Worm (Caenorhabditis elegans): ENCODE measurements around the gene F26F12.8.

F26F12.8 gene

ce11 chrV:5845669-5846189 is 16.6 kb downstream of the F26F12.8 start, which contains the start of gene F26F12.3 (continued):
- TF ChIP-seq nhr-237 (tag; optimal IDR thresholded peaks at IDR 0.05) (no peak), ztf-4 (tag; optimal IDR thresholded peaks at IDR 0.05) (no peak), ceh-16 (tag; optimal IDR thresholded peaks at IDR 0.05) (no peak), jun-1 (tag; optimal IDR thresholded peaks at IDR 0.05) (peak; percentile 3), nhr-12 (tag; optimal IDR thresholded peaks at IDR 0.05) (no peak), nhr-77 (tag; optimal IDR thresholded peaks at IDR 0.05) (no peak), skn-1 (tag; optimal IDR thresholded peaks at IDR 0.05) (peak; percentile 19), mml-1 (tag; optimal IDR thresholded peaks at IDR 0.05) (no peak), snpc-4 (tag; optimal IDR thresholded peaks at IDR 0.05) (peak; percentile 10), ZK546.5 (tag; optimal IDR thresholded peaks at IDR 0.05) (no peak), lsy-12 (tag; optimal IDR thresholded peaks at IDR 0.05) (peak; percentile 30), unc-39 (tag; optimal IDR thresholded peaks at IDR 0.05) (no peak), fkh-2 (tag; optimal IDR thresholded peaks at IDR 0.05) (no peak), daf-12 (tag; optimal IDR thresholded peaks at IDR 0.05) (no peak)

- TF ChIP-seq nhr-23 (tag; optimal IDR thresholded peaks at IDR 0.05) (peak; percentile 11), sea-2 (GFP tag; optimal IDR thresholded peaks at IDR 0.05) (no peak), lsy-12 (tag; optimal IDR thresholded peaks at IDR 0.05) (peak; percentile 13), nhr-25 (tag; optimal IDR thresholded peaks at IDR 0.05) (peak; percentile 14), snpc-4 (tag; optimal IDR thresholded peaks at IDR 0.05) (peak; percentile 19), egl-27 (tag; optimal IDR thresholded peaks at IDR 0.05) (no peak), ztf-11 (tag; optimal IDR thresholded peaks at IDR 0.05) (no peak)
Measured at ce11 chrV:5845162-5845561, 17.2 kb downstream of the F26F12.8 start.

ce11 chrV:5844349-5844760 is 18.0 kb downstream of the F26F12.8 start:
- TF ChIP-seq lin-39 (tag; optimal IDR thresholded peaks at IDR 0.05) (no peak), pha-4 (tag; optimal IDR thresholded peaks at IDR 0.05) (peak; percentile 84), unc-39 (tag; optimal IDR thresholded peaks at IDR 0.05) (no peak), nhr-23 (tag; optimal IDR thresholded peaks at IDR 0.05) (peak; percentile 82), mml-1 (tag; optimal IDR thresholded peaks at IDR 0.05) (peak; percentile 2), ceh-28 (tag; optimal IDR thresholded peaks at IDR 0.05) (no peak), egl-5 (tag; optimal IDR thresholded peaks at IDR 0.05) (peak; percentile 70), ama-1 (optimal IDR thresholded peaks at IDR 0.05) (peak; percentile 63), daf-12 (tag; optimal IDR thresholded peaks at IDR 0.05) (no peak), ztf-11 (tag; optimal IDR thresholded peaks at IDR 0.05) (no peak), nhr-28 (tag; optimal IDR thresholded peaks at IDR 0.05) (no peak), nfya-1 (tag; optimal IDR thresholded peaks at IDR 0.05; ENCODE audit: insufficient read depth) (peak; percentile 72), unc-62 (GFP tag; optimal IDR thresholded peaks at IDR 0.05) (no peak), sea-2 (GFP tag; optimal IDR thresholded peaks at IDR 0.05) (no peak), nhr-43 (tag; optimal IDR thresholded peaks at IDR 0.05; ENCODE audit: poor library complexity, severe bottlenecking) (peak; percentile 93), ceh-16 (tag; optimal IDR thresholded peaks at IDR 0.05) (no peak), ZK546.5 (tag; optimal IDR thresholded peaks at IDR 0.05) (no peak), elt-2 (tag; optimal IDR thresholded peaks at IDR 0.05) (peak; percentile 47), nhr-77 (tag; optimal IDR thresholded peaks at IDR 0.05) (no peak), fkh-10 (GFP tag; optimal IDR thresholded peaks at IDR 0.05) (no peak), fkh-2 (tag; optimal IDR thresholded peaks at IDR 0.05) (no peak), nhr-12 (tag; optimal IDR thresholded peaks at IDR 0.05) (no peak), pqm-1 (tag; optimal IDR thresholded peaks at IDR 0.05) (peak; percentile 67), jun-1 (tag; optimal IDR thresholded peaks at IDR 0.05) (peak; percentile 86), nhr-11 (tag; optimal IDR thresholded peaks at IDR 0.05) (no peak), ceh-82 (tag; optimal IDR thresholded peaks at IDR 0.05) (no peak), elt-1 (tag; optimal IDR thresholded peaks at IDR 0.05) (peak; percentile 42), egl-27 (tag; optimal IDR thresholded peaks at IDR 0.05) (no peak), nhr-76 (tag; optimal IDR thresholded peaks at IDR 0.05) (no peak), ceh-9 (tag; optimal IDR thresholded peaks at IDR 0.05) (no peak), fos-1 (tag; optimal IDR thresholded peaks at IDR 0.05) (no peak), nhr-25 (tag; optimal IDR thresholded peaks at IDR 0.05) (peak; percentile 97), R02D3.7 (tag; optimal IDR thresholded peaks at IDR 0.05) (no peak), ztf-4 (tag; optimal IDR thresholded peaks at IDR 0.05) (peak; percentile 80), tbx-2 (tag; optimal IDR thresholded peaks at IDR 0.05) (peak; percentile 14), skn-1 (tag; optimal IDR thresholded peaks at IDR 0.05) (no peak), lsy-12 (tag; optimal IDR thresholded peaks at IDR 0.05) (no peak), eor-1 (tag; optimal IDR thresholded peaks at IDR 0.05) (no peak), lin-15B (tag; optimal IDR thresholded peaks at IDR 0.05) (no peak), zag-1 (tag; optimal IDR thresholded peaks at IDR 0.05) (no peak), nhr-67 (tag; optimal IDR thresholded peaks at IDR 0.05) (no peak), hmg-11 (tag; optimal IDR thresholded peaks at IDR 0.05) (no peak), aly-2 (tag; optimal IDR thresholded peaks at IDR 0.05) (no peak), mdl-1 (tag; optimal IDR thresholded peaks at IDR 0.05) (peak; percentile 67), nhr-237 (tag; optimal IDR thresholded peaks at IDR 0.05) (no peak), elt-3 (tag; optimal IDR thresholded peaks at IDR 0.05) (no peak), snpc-4 (tag; optimal IDR thresholded peaks at IDR 0.05) (no peak)
